Worm (Caenorhabditis elegans): Measurements from ENCODE around the gene daf-10.

The daf-10 gene

ce11 chrIV:9107464-9107863, 38.5 kb downstream of the daf-10 start (continued):
- TF ChIP-seq ces-1 (GFP tag; optimal IDR thresholded peaks at IDR 0.05) (peak; percentile 52), mls-2 (tag; optimal IDR thresholded peaks at IDR 0.05) (no peak)

DNA sequence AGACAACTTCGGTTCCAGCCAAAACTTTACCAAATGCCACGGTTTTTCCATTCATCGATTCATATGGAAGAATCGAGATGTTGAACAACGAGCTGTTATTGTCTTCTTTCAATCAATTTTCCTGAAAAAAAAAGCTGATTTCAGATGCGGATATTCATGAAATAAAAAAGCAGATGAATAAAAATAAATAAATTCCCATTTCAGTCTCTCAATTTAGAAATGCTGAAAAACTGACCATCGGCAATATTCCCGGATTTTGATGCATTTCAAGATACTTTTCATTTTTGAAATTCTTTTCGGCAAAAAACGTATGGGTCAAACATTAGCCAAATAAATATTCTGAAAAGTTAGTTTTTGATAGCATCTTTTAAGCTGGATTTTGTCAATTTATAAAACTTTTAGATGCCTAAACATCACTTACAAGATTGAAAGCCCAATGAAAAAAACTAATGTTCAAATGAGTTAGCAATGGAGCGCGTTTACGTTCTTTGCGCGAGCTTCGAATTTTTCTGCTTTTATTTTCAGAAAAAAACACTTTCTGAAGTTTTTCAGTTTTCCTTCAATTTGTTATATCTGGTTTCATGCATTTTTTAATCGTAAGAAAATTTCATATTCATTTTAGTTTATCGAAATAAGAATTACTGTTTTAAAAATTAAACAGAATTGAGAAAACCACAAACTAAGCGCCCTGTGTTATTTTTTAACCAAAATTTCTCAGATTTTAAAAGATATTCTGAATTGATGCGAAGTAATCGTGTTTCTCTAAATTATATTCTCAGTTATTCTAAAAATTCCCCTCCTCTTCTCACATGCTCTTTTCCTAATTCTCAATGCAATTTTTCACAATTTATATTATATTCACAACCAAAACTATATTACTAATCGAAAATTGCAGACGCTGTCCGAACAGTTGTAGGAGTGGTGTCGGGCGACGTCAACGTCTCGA, 41.7 kb downstream of the daf-10 start, which contains the start of the genes C01F6.14 and fem-3:
Gene C01F6.14, minus strand, starts transcription at position 51 of the 946 bp plus-strand sequence.
Gene fem-3, plus strand, starts transcription at position 896 of the 946 bp plus-strand sequence.
- TF ChIP-seq lin-13 (tag; optimal IDR thresholded peaks at IDR 0.05): no peak
- TF ChIP-seq ceh-39 (tag; optimal IDR thresholded peaks at IDR 0.05): no peak
- TF ChIP-seq unc-62 (GFP tag; optimal IDR thresholded peaks at IDR 0.05): no peak
- no peak for TF ChIP-seq ztf-11 (tag; optimal IDR thresholded peaks at IDR 0.05)
- no peak for TF ChIP-seq unc-39 (tag; optimal IDR thresholded peaks at IDR 0.05)
- no peak for TF ChIP-seq nhr-28 (tag; optimal IDR thresholded peaks at IDR 0.05)
- TF ChIP-seq mab-5 (tag; optimal IDR thresholded peaks at IDR 0.05): peak; percentile 6

DNA sequence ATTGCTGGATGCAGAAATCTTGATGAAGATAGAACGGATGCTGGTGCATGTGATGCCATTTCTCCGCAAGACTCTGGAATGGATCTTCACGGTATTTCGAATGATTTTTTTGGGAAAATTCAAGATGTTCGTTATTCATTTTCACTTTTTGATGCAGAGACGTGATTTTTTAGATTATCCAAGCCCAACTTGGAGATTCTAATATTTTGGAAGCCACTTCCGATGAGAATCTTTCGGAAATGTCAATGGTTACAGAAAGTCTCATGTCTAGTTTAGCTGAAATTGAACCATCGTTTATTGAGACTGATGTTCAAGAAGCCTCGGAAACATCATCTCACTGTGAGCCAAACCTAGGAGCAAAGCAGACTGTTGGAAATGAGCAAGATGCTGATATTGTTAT, 45.2 kb downstream of the daf-10 start:
- no peak for TF ChIP-seq nhr-12 (tag; optimal IDR thresholded peaks at IDR 0.05)
- TF ChIP-seq sptf-1 (tag; optimal IDR thresholded peaks at IDR 0.05): no peak
- TF ChIP-seq elt-3 (tag; optimal IDR thresholded peaks at IDR 0.05): no peak
- TF ChIP-seq ztf-11 (tag; optimal IDR thresholded peaks at IDR 0.05): no peak
- no peak for TF ChIP-seq bed-3 (GFP tag; optimal IDR thresholded peaks at IDR 0.05)
- no peak for TF ChIP-seq ceh-39 (tag; optimal IDR thresholded peaks at IDR 0.05)
- TF ChIP-seq flh-1 (GFP tag; optimal IDR thresholded peaks at IDR 0.05): no peak
- no peak for TF ChIP-seq elt-1 (tag; optimal IDR thresholded peaks at IDR 0.05; ENCODE audit: borderline replicate concordance, insufficient read depth)
- no peak for TF ChIP-seq ces-1 (GFP tag; optimal IDR thresholded peaks at IDR 0.05)
- no peak for TF ChIP-seq mab-5 (tag; optimal IDR thresholded peaks at IDR 0.05)
- no peak for TF ChIP-seq ham-2 (GFP tag; optimal IDR thresholded peaks at IDR 0.05)
- no peak for TF ChIP-seq mep-1 (tag; optimal IDR thresholded peaks at IDR 0.05)
- no peak for TF ChIP-seq lin-32 (GFP tag; optimal IDR thresholded peaks at IDR 0.05)
- TF ChIP-seq nhr-28 (tag; optimal IDR thresholded peaks at IDR 0.05): no peak

ce11 chrIV:9098942-9099341, 47.1 kb downstream of the daf-10 start, which contains the start of gene gldi-10:
gldi-10 (plus strand) TSS chrIV:9099242.
- TF ChIP-seq cnd-1 (tag; optimal IDR thresholded peaks at IDR 0.05) (no peak), lin-13 (tag; optimal IDR thresholded peaks at IDR 0.05) (no peak), snpc-4 (tag; optimal IDR thresholded peaks at IDR 0.05) (no peak), unc-120 (tag; optimal IDR thresholded peaks at IDR 0.05; ENCODE audit: poor library complexity, severe bottlenecking) (no peak), lsy-2 (tag; optimal IDR thresholded peaks at IDR 0.05) (no peak), ceh-43 (GFP tag; optimal IDR thresholded peaks at IDR 0.05) (no peak)

DNA sequence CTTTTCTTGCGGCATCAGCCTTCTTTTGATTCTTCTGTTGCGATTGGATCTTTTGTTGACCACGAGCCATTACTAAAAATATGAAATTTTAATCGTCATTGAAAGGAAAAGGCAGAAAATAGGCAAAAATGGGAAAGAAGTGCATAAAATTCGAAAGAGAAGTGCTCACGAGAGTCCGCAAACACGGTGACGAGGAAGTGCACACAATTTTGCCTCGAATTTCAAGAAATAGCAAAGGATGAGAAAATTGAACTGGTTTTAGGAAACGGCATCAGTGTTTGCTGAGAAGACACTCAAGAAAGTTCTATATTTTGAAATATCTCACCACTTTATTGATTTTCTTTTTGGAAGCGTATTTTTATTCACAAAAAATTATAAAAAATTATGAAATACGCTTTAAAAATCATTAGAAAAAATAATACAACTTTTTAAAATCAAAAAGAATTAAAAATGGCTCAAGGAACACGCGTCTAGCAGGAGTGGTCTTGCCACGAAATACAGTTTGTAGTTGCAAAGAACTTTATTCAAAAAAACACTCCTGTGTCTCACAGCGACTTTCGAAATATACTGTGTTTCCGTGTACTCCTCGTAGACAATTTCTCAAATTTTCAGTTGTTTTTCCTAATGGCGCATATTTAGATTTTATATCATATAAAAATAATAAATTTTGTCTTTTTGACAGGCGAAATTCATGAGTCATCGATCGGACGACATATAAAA, 49.7 kb downstream of the daf-10 start, which contains the start of the genes znf-706 and cpna-3:
Gene znf-706, minus strand, starts transcription at position 72 of the 720 bp plus-strand sequence.
Gene cpna-3, plus strand, starts transcription at position 683 of the 720 bp plus-strand sequence.
- peak; percentile 3 for TF ChIP-seq hlh-1 (tag; optimal IDR thresholded peaks at IDR 0.05)
- TF ChIP-seq lin-13 (tag; optimal IDR thresholded peaks at IDR 0.05): no peak
- TF ChIP-seq unc-120 (tag; optimal IDR thresholded peaks at IDR 0.05; ENCODE audit: poor library complexity, severe bottlenecking): peak; percentile 4
- no peak for TF ChIP-seq bed-3 (GFP tag; optimal IDR thresholded peaks at IDR 0.05)
- no peak for TF ChIP-seq ztf-11 (tag; optimal IDR thresholded peaks at IDR 0.05)
- no peak for TF ChIP-seq lin-32 (GFP tag; optimal IDR thresholded peaks at IDR 0.05)
- peak; percentile 7 for TF ChIP-seq ces-1 (GFP tag; optimal IDR thresholded peaks at IDR 0.05)
- TF ChIP-seq ham-2 (GFP tag; optimal IDR thresholded peaks at IDR 0.05): no peak

DNA sequence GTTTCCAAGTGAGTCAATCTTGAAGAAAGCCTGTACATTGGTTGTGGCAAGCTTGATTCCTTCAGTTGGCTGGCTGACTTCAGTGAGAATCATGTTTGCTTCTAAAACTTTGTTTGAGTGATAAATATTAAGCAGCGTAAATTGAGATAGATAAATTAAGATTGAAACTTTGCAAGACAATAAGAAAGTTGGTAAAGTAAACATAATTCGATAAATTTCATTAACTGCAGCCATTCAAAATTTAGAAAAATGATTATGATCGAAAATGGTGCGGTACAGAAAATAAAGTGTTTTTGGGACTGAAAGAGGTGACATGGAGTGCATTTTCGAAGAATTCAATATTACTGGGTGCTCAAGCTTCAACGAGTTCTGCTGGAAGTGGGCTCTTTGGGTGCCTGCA, 50.5 kb downstream of the daf-10 start, which contains the start of gene icln-1:
Gene icln-1, minus strand, starts transcription at position 101 of the 400 bp plus-strand sequence.
- TF ChIP-seq elt-1 (tag; optimal IDR thresholded peaks at IDR 0.05; ENCODE audit: borderline replicate concordance, insufficient read depth) (no peak), unc-120 (tag; optimal IDR thresholded peaks at IDR 0.05; ENCODE audit: poor library complexity, severe bottlenecking) (no peak), ceh-83 (GFP tag; optimal IDR thresholded peaks at IDR 0.05) (no peak), cnd-1 (tag; optimal IDR thresholded peaks at IDR 0.05) (no peak), nhr-28 (tag; optimal IDR thresholded peaks at IDR 0.05) (no peak), mab-5 (tag; optimal IDR thresholded peaks at IDR 0.05) (no peak), zip-8 (tag; optimal IDR thresholded peaks at IDR 0.05) (no peak), bed-3 (GFP tag; optimal IDR thresholded peaks at IDR 0.05) (no peak), nhr-12 (tag; optimal IDR thresholded peaks at IDR 0.05) (no peak), nhr-2 (tag; optimal IDR thresholded peaks at IDR 0.05) (no peak), hlh-1 (tag; optimal IDR thresholded peaks at IDR 0.05) (no peak), sptf-1 (tag; optimal IDR thresholded peaks at IDR 0.05) (no peak), unc-39 (tag; optimal IDR thresholded peaks at IDR 0.05) (no peak), ztf-11 (tag; optimal IDR thresholded peaks at IDR 0.05) (no peak), flh-1 (GFP tag; optimal IDR thresholded peaks at IDR 0.05) (no peak)

Data from whole organism, mixed stage, embryonic.